Fruit fly (Drosophila melanogaster): ENCODE measurements around the gene TwdlZ.

- no peak for TF ChIP-seq ovo (GFP tag; optimal IDR thresholded peaks at IDR 0.05)
- TF ChIP-seq CG7045 (GFP tag; optimal IDR thresholded peaks at IDR 0.05): no peak
- no peak for TF ChIP-seq cic (GFP tag; optimal IDR thresholded peaks at IDR 0.05)
- TF ChIP-seq CG33017 (tag; optimal IDR thresholded peaks at IDR 0.05): no peak
- TF ChIP-seq pad (GFP tag; optimal IDR thresholded peaks at IDR 0.05): no peak
Measured at dm6 chrX:16783743-16784142, 45.8 kb downstream of the TwdlZ start, which contains the start of gene mRpL22.
